Worm (Caenorhabditis elegans): Measurements from ENCODE around the gene C50B6.1.

DNA sequence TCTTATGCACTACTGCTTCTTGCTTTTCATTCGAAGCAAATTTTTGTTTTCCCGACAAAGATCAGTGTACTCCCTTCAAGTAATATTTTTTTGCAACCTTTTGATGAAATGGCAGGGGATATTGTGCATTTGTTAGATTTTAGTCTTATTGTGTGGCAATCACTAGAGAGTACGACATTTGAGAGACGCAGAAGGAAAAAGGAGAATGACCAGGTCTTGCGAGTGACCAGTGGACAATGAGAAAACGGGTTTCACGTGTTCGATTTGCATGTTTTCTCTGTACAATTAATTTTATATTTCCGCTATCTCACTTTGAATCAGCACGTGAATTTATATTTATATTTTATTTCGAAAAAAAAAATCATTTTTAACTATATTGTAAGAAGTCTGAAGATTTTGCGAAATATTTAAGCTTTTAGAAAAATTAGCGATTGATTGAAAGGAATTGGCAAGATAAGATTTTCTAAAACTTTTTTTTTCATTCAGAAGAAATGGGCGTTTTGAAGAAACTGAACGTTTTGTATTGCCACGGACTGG lies 27.2 kb downstream of the C50B6.1 start, which contains the start of gene C50B6.9:
- TF ChIP-seq snu-23 (GFP tag; optimal IDR thresholded peaks at IDR 0.05) (no peak), ztf-11 (tag; optimal IDR thresholded peaks at IDR 0.05) (no peak), ama-1 (optimal IDR thresholded peaks at IDR 0.05) (no peak), lsy-2 (tag; optimal IDR thresholded peaks at IDR 0.05) (no peak), snpc-4 (tag; optimal IDR thresholded peaks at IDR 0.05) (no peak), elt-3 (tag; optimal IDR thresholded peaks at IDR 0.05) (no peak), lin-13 (GFP tag; optimal IDR thresholded peaks at IDR 0.05) (no peak), unc-86 (tag; optimal IDR thresholded peaks at IDR 0.05) (no peak), zag-1 (tag; optimal IDR thresholded peaks at IDR 0.05) (no peak), ceh-8 (GFP tag; optimal IDR thresholded peaks at IDR 0.05) (no peak), nhr-11 (tag; optimal IDR thresholded peaks at IDR 0.05) (no peak), ceh-90 (tag; optimal IDR thresholded peaks at IDR 0.05) (no peak), mdl-1 (tag; optimal IDR thresholded peaks at IDR 0.05) (no peak), nhr-77 (tag; optimal IDR thresholded peaks at IDR 0.05) (no peak)
